Fruit fly (Drosophila melanogaster): ENCODE results near the gene CG17350.

CG17350 gene

DNA sequence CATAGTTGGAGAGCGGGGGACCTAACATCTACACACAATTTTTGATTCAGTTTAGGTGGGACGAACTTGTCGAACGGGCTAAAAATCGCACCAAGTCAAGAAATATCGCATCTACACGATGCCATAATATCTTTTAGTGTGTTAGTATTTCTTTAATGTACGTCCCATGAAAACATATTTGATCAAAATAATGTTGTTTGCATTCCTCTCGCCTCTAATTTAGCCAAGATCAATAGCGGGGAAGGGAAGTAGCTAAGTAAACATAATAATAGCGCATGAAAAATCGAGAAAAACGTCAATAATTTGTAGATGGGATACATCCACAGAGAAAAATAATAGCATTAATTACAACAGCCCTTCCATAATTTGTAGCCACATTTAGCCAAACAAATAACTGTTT, 31.2 kb downstream of the CG17350 start (continued):
- TF ChIP-seq D (optimal IDR thresholded peaks at IDR 0.05) = no peak
- TF ChIP-seq D (GFP tag; optimal IDR thresholded peaks at IDR 0.05) = no peak
- TF ChIP-seq CG11723 (GFP tag; optimal IDR thresholded peaks at IDR 0.05) = no peak
- peak; percentile 16; the same call in 1 of the 3 replicates for TF ChIP-seq CG7357 (GFP tag; IDR thresholded peaks at IDR 0.05)
- TF ChIP-seq vvl (GFP tag; IDR thresholded peaks at IDR 0.05) = no peak
- no peak for TF ChIP-seq Fer3 (tag; optimal IDR thresholded peaks at IDR 0.05)
- peak; percentile 43 for TF ChIP-seq sd (tag; optimal IDR thresholded peaks at IDR 0.05)
- no peak for TF ChIP-seq CG11560 (tag; IDR thresholded peaks at IDR 0.05)
- TF ChIP-seq sob (GFP tag; IDR thresholded peaks at IDR 0.05) = no peak
- TF ChIP-seq CG10321 (GFP tag; IDR thresholded peaks at IDR 0.05) = no peak
- TF ChIP-seq CG16779 (GFP tag; IDR thresholded peaks at IDR 0.05) = no peak
- peak; percentile 49 for TF ChIP-seq Hmr (GFP tag; optimal IDR thresholded peaks at IDR 0.05)
- TF ChIP-seq Med (GFP tag) = peak; percentile 39
- peak; percentile 15 for TF ChIP-seq CG2120 (GFP tag; optimal IDR thresholded peaks at IDR 0.05)
- no peak; the same call in 1 of the 2 replicates for TF ChIP-seq Rfx (GFP tag; IDR thresholded peaks at IDR 0.05)
- no peak for TF ChIP-seq CG1024 (GFP tag; IDR thresholded peaks at IDR 0.05)
- TF ChIP-seq vnd (GFP tag; IDR thresholded peaks at IDR 0.05; ENCODE audit: partially characterized antibody) = no peak
- peak; percentile 21 for TF ChIP-seq B-H2 (GFP tag; optimal IDR thresholded peaks at IDR 0.05)
- TF ChIP-seq CG9609 (GFP tag; optimal IDR thresholded peaks at IDR 0.05) = no peak

DNA sequence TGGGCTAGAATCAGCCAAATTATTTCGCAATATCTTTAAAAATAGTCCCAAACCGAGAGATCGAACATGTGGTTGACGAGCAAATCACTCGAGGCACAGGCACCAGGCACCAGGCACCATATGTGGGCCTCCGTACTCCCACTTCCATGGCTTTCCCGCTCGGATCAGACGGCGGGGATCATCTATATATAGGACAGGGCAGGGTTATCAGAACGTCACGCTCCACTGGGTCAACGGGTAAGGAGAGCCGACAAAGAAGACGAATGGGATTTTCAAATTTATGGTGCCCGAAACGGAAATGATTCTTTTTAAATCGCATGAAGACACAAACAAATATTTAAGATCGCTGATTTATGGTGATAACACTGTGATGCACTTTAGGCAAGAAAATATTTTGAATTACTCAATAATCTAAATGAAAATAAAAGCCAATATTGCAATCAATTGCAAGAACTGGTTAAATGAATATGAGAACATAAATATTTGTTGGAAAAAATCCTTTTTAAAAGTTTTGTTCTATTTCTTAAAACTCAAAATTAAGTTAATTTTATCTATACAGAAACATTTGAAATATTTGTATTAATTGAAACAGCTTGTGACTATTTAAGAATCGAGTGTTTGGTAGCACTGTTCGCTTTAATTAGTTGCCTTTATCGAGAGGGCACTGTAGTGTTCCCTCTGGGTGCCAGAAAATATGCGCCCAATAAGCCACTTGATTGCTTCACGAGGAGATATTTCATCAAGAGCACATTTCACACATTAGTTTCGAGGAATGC, 32.6 kb downstream of the CG17350 start:
- peak in 1 of 2 experiments; percentile 46 for TF ChIP-seq Hr78 (GFP tag; optimal IDR thresholded peaks at IDR 0.05)
- no peak for TF ChIP-seq Awh (GFP tag; IDR thresholded peaks at IDR 0.05)
- no peak for TF ChIP-seq CG12236 (GFP tag; optimal IDR thresholded peaks at IDR 0.05)
- no peak for TF ChIP-seq dimm (GFP tag; IDR thresholded peaks at IDR 0.05)
- TF ChIP-seq Mes4 (GFP tag; optimal IDR thresholded peaks at IDR 0.05) = no peak
- no peak for TF ChIP-seq Sry-β (GFP tag; optimal IDR thresholded peaks at IDR 0.05)
- TF ChIP-seq Ravus (GFP tag; IDR thresholded peaks at IDR 0.05) = no peak
- peak; percentile 45 for TF ChIP-seq CG12769 (tag; optimal IDR thresholded peaks at IDR 0.05)
- TF ChIP-seq prd (optimal IDR thresholded peaks at IDR 0.05) = no peak
- no peak for TF ChIP-seq prd (GFP tag; IDR thresholded peaks at IDR 0.05)
- TF ChIP-seq dmrt99B (tag; optimal IDR thresholded peaks at IDR 0.05) = peak; percentile 18
- TF ChIP-seq CG18262 (tag; optimal IDR thresholded peaks at IDR 0.05) = peak; percentile 14
- TF ChIP-seq CG2202 (tag; optimal IDR thresholded peaks at IDR 0.05) = no peak
- no peak for TF ChIP-seq CG31388 (GFP tag; optimal IDR thresholded peaks at IDR 0.05)
- no peak for TF ChIP-seq HLHmδ (GFP tag; optimal IDR thresholded peaks at IDR 0.05)
- TF ChIP-seq grn (GFP tag; optimal IDR thresholded peaks at IDR 0.05) = no peak
- peak; percentile 9 for TF ChIP-seq CG2678 (tag; optimal IDR thresholded peaks at IDR 0.05)
- no peak for TF ChIP-seq insv (GFP tag; optimal IDR thresholded peaks at IDR 0.05)
- no peak for TF ChIP-seq gfzf (GFP tag; optimal IDR thresholded peaks at IDR 0.05)
- TF ChIP-seq grau (tag; optimal IDR thresholded peaks at IDR 0.05) = peak; percentile 77
- no peak for TF ChIP-seq CG6175 (GFP tag; IDR thresholded peaks at IDR 0.05)
- no peak for TF ChIP-seq CG10565 (GFP tag; optimal IDR thresholded peaks at IDR 0.05)
- 0 out of 3 replicates have a peak, but pooled peaks have one; percentile 24 for TF ChIP-seq CG17361 (GFP tag; IDR thresholded peaks at IDR 0.05)
- no peak for TF ChIP-seq CG6654 (GFP tag; optimal IDR thresholded peaks at IDR 0.05)
- no peak for TF ChIP-seq CG12659 (GFP tag; optimal IDR thresholded peaks at IDR 0.05)
- TF ChIP-seq CG17568 (GFP tag; optimal IDR thresholded peaks at IDR 0.05) = no peak
- no peak for TF ChIP-seq Dll (GFP tag; IDR thresholded peaks at IDR 0.05; ENCODE audit: partially characterized antibody)
- no peak for TF ChIP-seq HLH3B (GFP tag; IDR thresholded peaks at IDR 0.05)
- TF ChIP-seq sens (GFP tag) = peak; percentile 56
- peak; percentile 0 for TF ChIP-seq Med (GFP tag)
- no peak for TF ChIP-seq CG7963 (GFP tag; IDR thresholded peaks at IDR 0.05; ENCODE audit: partially characterized antibody)
- no peak for TF ChIP-seq CG9797 (GFP tag; optimal IDR thresholded peaks at IDR 0.05)
